Worm (Caenorhabditis elegans): ENCODE measurements around the gene C08F8.2.
"Not testable (repeated sequence)": the region's sequence is repeated elsewhere in the genome, so short reads cannot be mapped to it uniquely, and the experiment has no call there.

DNA sequence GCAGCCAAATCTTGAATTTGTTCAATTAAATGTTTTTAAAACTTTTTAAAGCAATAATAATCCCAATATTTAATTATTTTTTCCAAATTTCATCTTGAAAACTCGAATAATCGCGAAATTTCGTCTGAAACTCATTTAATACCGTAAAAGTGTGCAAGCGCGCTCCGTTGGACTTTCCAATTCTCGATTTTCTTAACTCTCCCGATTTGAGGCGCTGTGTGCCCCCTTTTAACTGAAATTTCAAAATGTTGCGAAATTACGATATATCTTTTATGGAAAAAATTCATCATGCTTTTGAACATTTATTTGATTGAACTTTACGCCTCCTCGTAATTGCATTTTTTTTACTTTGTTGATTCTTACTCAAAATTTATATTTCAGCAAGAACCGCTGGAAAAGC lies 51.6 kb downstream of the C08F8.2 start, which contains the start of gene R07H5.11:
- TF ChIP-seq blmp-1 (tag; optimal IDR thresholded peaks at IDR 0.05; ENCODE audit: insufficient read depth); nhr-77 (tag; optimal IDR thresholded peaks at IDR 0.05); mdl-1 (tag; optimal IDR thresholded peaks at IDR 0.05); snpc-4 (tag; optimal IDR thresholded peaks at IDR 0.05); nhr-11 (tag; optimal IDR thresholded peaks at IDR 0.05); elt-3 (tag; optimal IDR thresholded peaks at IDR 0.05); ztf-11 (tag; optimal IDR thresholded peaks at IDR 0.05): not testable (repeated sequence)
